Fruit fly (Drosophila melanogaster) whole organism, prepupa: ENCODE data around the gene HisRS.

Experiments used
- CG10631 ChIP-seq: fragments of 200-800 bp; sonication (Bioruptor generic); optimal IDR thresholded peaks from 2 replicates; lab custom pipeline; 2016; ENCODE audit warnings: missing biosample characterization, missing genetic modification characterization
- CG10669 ChIP-seq: fragments of 200-800 bp; sonication (Bioruptor generic); optimal IDR thresholded peaks from 3 replicates; lab custom pipeline; 2018; ENCODE audit warnings: missing biosample characterization, mild to moderate bottlenecking, missing genetic modification characterization, moderate library complexity
- CG11294 ChIP-seq: fragments of 200-800 bp; sonication (Bioruptor generic); IDR thresholded peaks from 2 replicates; pipeline ENCODE4 v1.3.6; 2022; ENCODE audit warnings: missing biosample characterization, missing genetic modification characterization
- CG11762 ChIP-seq: fragments of 200-800 bp; sonication (Bioruptor generic); optimal IDR thresholded peaks from 3 replicates; lab custom pipeline; 2016; ENCODE audit warnings: missing biosample characterization, missing genetic modification characterization; ENCODE audit not compliant: insufficient read depth
- CG11902 ChIP-seq: fragments of 200-800 bp; sonication (Bioruptor generic); optimal IDR thresholded peaks from 3 replicates; lab custom pipeline; 2016; ENCODE audit warnings: missing biosample characterization, missing genetic modification characterization
- CG15336 ChIP-seq: fragments of 200-800 bp; sonication (Bioruptor generic); IDR thresholded peaks from 2 replicates; pipeline ENCODE4 v1.3.6; 2022; ENCODE audit warnings: missing biosample characterization, missing genetic modification characterization
- CG16779 ChIP-seq: fragments of 200-800 bp; sonication (Bioruptor generic); optimal IDR thresholded peaks from 3 replicates; lab custom pipeline; 2017; ENCODE audit warnings: missing biosample characterization, mild to moderate bottlenecking, missing genetic modification characterization
- CG3032 ChIP-seq: fragments of 200-800 bp; optimal IDR thresholded peaks from 2 replicates; lab custom pipeline; 2019; ENCODE audit warnings: missing biosample characterization, mild to moderate bottlenecking, missing genetic modification characterization, moderate library complexity
- CG31627 ChIP-seq: fragments of 200-800 bp; sonication (Bioruptor generic); optimal IDR thresholded peaks from 3 replicates; lab custom pipeline; 2016; ENCODE audit warnings: missing biosample characterization, missing genetic modification characterization
- CG32006 ChIP-seq: fragments of 200-800 bp; sonication (Bioruptor generic); optimal IDR thresholded peaks from 3 replicates; lab custom pipeline; 2017; ENCODE audit warnings: missing biosample characterization, mild to moderate bottlenecking, missing genetic modification characterization
- CG34406 ChIP-seq: fragments of 200-800 bp; sonication (Bioruptor generic); optimal IDR thresholded peaks from 3 replicates; lab custom pipeline; 2016; ENCODE audit warnings: missing biosample characterization, missing genetic modification characterization
- CG3919 ChIP-seq: fragments of 200-800 bp; sonication (Bioruptor generic); optimal IDR thresholded peaks from 3 replicates; lab custom pipeline; 2016; ENCODE audit warnings: missing biosample characterization, missing genetic modification characterization
- CG6808 ChIP-seq: fragments of 200-800 bp; sonication (Bioruptor generic); optimal IDR thresholded peaks from 3 replicates; lab custom pipeline; 2017; ENCODE audit warnings: missing biosample characterization, missing genetic modification characterization, mild to moderate bottlenecking, moderate library complexity, missing genetic modification reagents
- CG6854 ChIP-seq: fragments of 200-800 bp; sonication (Bioruptor generic); optimal IDR thresholded peaks from 2 replicates; lab custom pipeline; 2017; ENCODE audit warnings: missing biosample characterization, mild to moderate bottlenecking, missing genetic modification characterization
- CG7368 ChIP-seq: fragments of 200-800 bp; sonication (Bioruptor generic); optimal IDR thresholded peaks from 3 replicates; lab custom pipeline; 2016; ENCODE audit warnings: missing biosample characterization, missing genetic modification characterization
- CG8119 ChIP-seq: fragments of 200-800 bp; sonication (Bioruptor generic); IDR thresholded peaks from 3 replicates; pipeline ENCODE4 v1.3.6; 2022; ENCODE audit warnings: missing biosample characterization, missing genetic modification characterization
- CG8319 ChIP-seq: fragments of 200-800 bp; sonication (Bioruptor generic); optimal IDR thresholded peaks from 3 replicates; lab custom pipeline; 2016; ENCODE audit warnings: missing biosample characterization, missing genetic modification characterization
- CG9139 ChIP-seq: fragments of 200-800 bp; sonication (Bioruptor generic); optimal IDR thresholded peaks from 3 replicates; lab custom pipeline; 2017; ENCODE audit warnings: missing biosample characterization, mild to moderate bottlenecking, missing genetic modification characterization
- Eip75B ChIP-seq: fragments of 200-800 bp; sonication (Bioruptor generic); optimal IDR thresholded peaks from 3 replicates; lab custom pipeline; 2016; ENCODE audit warnings: missing biosample characterization, missing genetic modification characterization
- Eip78C ChIP-seq: fragments of 200-800 bp; sonication (Bioruptor generic); peaks from one replicate; lab custom pipeline; 2016; ENCODE audit warnings: missing biosample characterization, missing genetic modification characterization
- Ets21C ChIP-seq: fragments of 200-800 bp; sonication (Bioruptor generic); optimal IDR thresholded peaks from 3 replicates; lab custom pipeline; 2016; ENCODE audit warnings: missing biosample characterization, missing genetic modification characterization
- Ets96B ChIP-seq: fragments of 200-800 bp; optimal IDR thresholded peaks from 2 replicates; lab custom pipeline; 2019; ENCODE audit warnings: missing biosample characterization, mild to moderate bottlenecking, missing genetic modification characterization, moderate library complexity
- Gug ChIP-seq: fragments of 200-800 bp; sonication (Bioruptor generic); IDR thresholded peaks from 2 replicates; pipeline ENCODE4 v1.3.6; 2022; ENCODE audit warnings: missing biosample characterization, missing genetic modification characterization
- Hr38 ChIP-seq: sonication (Bioruptor generic); optimal IDR thresholded peaks from 2 replicates; lab custom pipeline; 2016; ENCODE audit warnings: missing biosample characterization, missing genetic modification characterization
- Hr39 ChIP-seq: fragments of 200-800 bp; sonication (Bioruptor generic); optimal IDR thresholded peaks from 2 replicates; lab custom pipeline; 2016; ENCODE audit warnings: missing biosample characterization, missing genetic modification characterization
- Hr4 ChIP-seq: fragments of 200-800 bp; sonication (Bioruptor generic); optimal IDR thresholded peaks from 3 replicates; lab custom pipeline; 2016; ENCODE audit warnings: missing biosample characterization, missing genetic modification characterization
- Met ChIP-seq: fragments of 200-800 bp; sonication (Bioruptor generic); optimal IDR thresholded peaks from 3 replicates; lab custom pipeline; 2016; ENCODE audit warnings: missing biosample characterization, missing genetic modification characterization
- OdsH ChIP-seq: fragments of 200-800 bp; sonication (Bioruptor generic); optimal IDR thresholded peaks from 3 replicates; lab custom pipeline; 2016; ENCODE audit warnings: missing biosample characterization, missing genetic modification characterization
- Smox ChIP-seq: fragments of 200-800 bp; sonication (Bioruptor generic); optimal IDR thresholded peaks from 3 replicates; lab custom pipeline; 2016; ENCODE audit warnings: missing biosample characterization, missing genetic modification characterization
- Sox102F ChIP-seq: fragments of 200-800 bp; sonication (Bioruptor generic); optimal IDR thresholded peaks from 2 replicates; lab custom pipeline; 2016; ENCODE audit warnings: missing biosample characterization, mild to moderate bottlenecking, missing genetic modification characterization
- Sox14 ChIP-seq: fragments of 200-800 bp; sonication (Bioruptor generic); optimal IDR thresholded peaks from 3 replicates; lab custom pipeline; 2016; ENCODE audit warnings: missing biosample characterization, missing genetic modification characterization
- Sox15 ChIP-seq: fragments of 200-800 bp; sonication (Bioruptor generic); optimal IDR thresholded peaks from 3 replicates; lab custom pipeline; 2016; ENCODE audit warnings: missing biosample characterization, missing genetic modification characterization
- achi ChIP-seq: fragments of 200-800 bp; sonication (Bioruptor generic); optimal IDR thresholded peaks from 3 replicates; lab custom pipeline; 2016; ENCODE audit warnings: missing biosample characterization, missing genetic modification characterization
- acj6 ChIP-seq: fragments of 200-800 bp; sonication (Bioruptor generic); optimal IDR thresholded peaks from 3 replicates; lab custom pipeline; 2016; ENCODE audit warnings: missing biosample characterization, missing genetic modification characterization
- dsx ChIP-seq: fragments of 200-800 bp; optimal IDR thresholded peaks from 3 replicates; lab custom pipeline; 2019; ENCODE audit warnings: missing biosample characterization, mild to moderate bottlenecking, missing genetic modification characterization, moderate library complexity; ENCODE audit not compliant: poor library complexity, severe bottlenecking
- esn ChIP-seq: fragments of 200-800 bp; sonication (Bioruptor generic); optimal IDR thresholded peaks from 2 replicates; lab custom pipeline; 2016; ENCODE audit warnings: missing biosample characterization, mild to moderate bottlenecking, missing genetic modification characterization, moderate library complexity
- fd59A ChIP-seq: fragments of 200-800 bp; sonication (Bioruptor generic); optimal IDR thresholded peaks from 2 replicates; lab custom pipeline; 2017; ENCODE audit warnings: missing biosample characterization, mild to moderate bottlenecking, missing genetic modification characterization, missing genetic modification reagents
- fd85E ChIP-seq: fragments of 200-800 bp; sonication (Bioruptor generic); optimal IDR thresholded peaks from 3 replicates; lab custom pipeline; 2016; ENCODE audit warnings: missing biosample characterization, missing genetic modification characterization
- fkh ChIP-seq: fragments of 200-800 bp; sonication (Bioruptor generic); optimal IDR thresholded peaks from 3 replicates; lab custom pipeline; 2017; ENCODE audit warnings: missing biosample characterization, mild to moderate bottlenecking, missing genetic modification characterization, moderate library complexity
- pdm3 ChIP-seq: fragments of 200-800 bp; sonication (Bioruptor generic); optimal IDR thresholded peaks from 3 replicates; lab custom pipeline; 2016; ENCODE audit warnings: missing biosample characterization, missing genetic modification characterization
- salr ChIP-seq, 2 experiments: fragments of 200-800 bp; sonication (Bioruptor generic); optimal IDR thresholded peaks; 3 replicates each; lab custom pipeline; 2016 to 2018; ENCODE audit warnings: missing biosample characterization in 2 of 2, missing genetic modification characterization in 2 of 2, mild to moderate bottlenecking in 1 of 2
- spab ChIP-seq: fragments of 200-800 bp; sonication (Bioruptor generic); optimal IDR thresholded peaks from 2 replicates; lab custom pipeline; 2017; ENCODE audit warnings: missing biosample characterization, mild to moderate bottlenecking, missing genetic modification characterization, missing genetic modification reagents
- ss ChIP-seq, 2 experiments: fragments of 200-800 bp; sonication (Bioruptor generic); optimal IDR thresholded peaks; 2 replicates in 1 of 2; 3 replicates in 1 of 2; lab custom pipeline; 2017 to 2018; ENCODE audit warnings: mild to moderate bottlenecking in 2 of 2, missing biosample characterization in 2 of 2, missing genetic modification characterization in 2 of 2, moderate library complexity in 1 of 2
- svp ChIP-seq: fragments of 200-800 bp; sonication (Bioruptor generic); peaks from one replicate; lab custom pipeline; 2016; ENCODE audit warnings: missing biosample characterization, missing genetic modification characterization
- topi ChIP-seq: fragments of 200-800 bp; sonication (Bioruptor generic); optimal IDR thresholded peaks from 3 replicates; lab custom pipeline; 2016; ENCODE audit warnings: missing biosample characterization, missing genetic modification characterization

HisRS gene

dm6 chrX:18544732-18545131 is 29.5 kb downstream of the HisRS start (continued):
- TF ChIP-seq CG16779 (tag; lab: Kevin White, UChicago), result peak; percentile 45
- TF ChIP-seq Ets96B (tag; lab: Kevin White, UChicago), result peak; percentile 61
- peak; percentile 73 for TF ChIP-seq spab (GFP tag; lab: Kevin White, UChicago)
- no peak for TF ChIP-seq CG32006 (GFP tag; lab: Kevin White, UChicago)
- no peak for TF ChIP-seq Sox102F (GFP tag; lab: Kevin White, UChicago)
- peak; percentile 47 for TF ChIP-seq dsx (GFP tag; lab: Kevin White, UChicago)
- no peak for TF ChIP-seq Gug (GFP tag; lab: Robert Waterston, UW)
- peak; percentile 5 for TF ChIP-seq CG3919 (GFP tag; lab: Kevin White, UChicago)
- TF ChIP-seq Hr4, result no peak
- TF ChIP-seq Eip75B (GFP tag; lab: Kevin White, UChicago), result peak; percentile 27
- TF ChIP-seq Sox14, result no peak
- peak; percentile 36; the same call in 1 of the 3 replicates for TF ChIP-seq CG8119
- TF ChIP-seq Ets21C, result no peak
- no peak for TF ChIP-seq fd85E (GFP tag; lab: Kevin White, UChicago)
- TF ChIP-seq ss (GFP tag; optimal IDR thresholded peaks at IDR 0.05; lab: Kevin White, UChicago), result peak; percentile 79 to 85
- no peak for TF ChIP-seq esn (GFP tag; lab: Kevin White, UChicago)
- TF ChIP-seq Smox, result no peak

- TF ChIP-seq dsx (GFP tag; lab: Kevin White, UChicago), result no peak
- no peak for TF ChIP-seq CG8319 (GFP tag; lab: Kevin White, UChicago)
- TF ChIP-seq pdm3 (GFP tag; lab: Kevin White, UChicago), result no peak
- no peak for TF ChIP-seq Sox15 (GFP tag; lab: Kevin White, UChicago)
- no peak for TF ChIP-seq fd85E (GFP tag; lab: Kevin White, UChicago)
- no peak for TF ChIP-seq Hr39 (GFP tag; lab: Kevin White, UChicago)
- TF ChIP-seq Eip75B (GFP tag; lab: Kevin White, UChicago), result no peak
- TF ChIP-seq svp, result no peak
- TF ChIP-seq Gug (GFP tag; lab: Robert Waterston, UW), result no peak
- no peak for TF ChIP-seq CG8119
- no peak for TF ChIP-seq CG11902 (GFP tag; lab: Kevin White, UChicago)
- TF ChIP-seq, all 60 proteins: peak for 0
Measured at dm6 chrX:18545157-18545556, 29.9 kb downstream of the HisRS start.

- no peak for TF ChIP-seq Hr38
- TF ChIP-seq Ets21C, result peak; percentile 12
- TF ChIP-seq CG3032 (tag; lab: Kevin White, UChicago), result peak; percentile 26
- TF ChIP-seq Eip78C (GFP tag; lab: Kevin White, UChicago), result peak; percentile 81
- TF ChIP-seq CG11902 (GFP tag; lab: Kevin White, UChicago), result no peak
- TF ChIP-seq CG11294 (GFP tag; lab: Robert Waterston, UW), result peak; percentile 89
- peak; percentile 30 for TF ChIP-seq CG10669 (GFP tag; lab: Kevin White, UChicago)
- TF ChIP-seq CG9139, result no peak
- peak; percentile 56 for TF ChIP-seq esn (GFP tag; lab: Kevin White, UChicago)
- TF ChIP-seq CG6808 (GFP tag; lab: Kevin White, UChicago), result peak; percentile 8
- peak; percentile 54 for TF ChIP-seq achi (GFP tag; lab: Kevin White, UChicago)
- no peak for TF ChIP-seq dsx (GFP tag; lab: Kevin White, UChicago)
- peak; percentile 86 for TF ChIP-seq CG32006 (GFP tag; lab: Kevin White, UChicago)
- no peak for TF ChIP-seq CG16779 (tag; lab: Kevin White, UChicago)
- TF ChIP-seq CG34406 (GFP tag; lab: Kevin White, UChicago), result peak; percentile 20
- TF ChIP-seq Sox14, result peak; percentile 51
- TF ChIP-seq CG7368 (GFP tag; lab: Kevin White, UChicago), result no peak
- peak; percentile 58 for TF ChIP-seq CG31627
- TF ChIP-seq CG15336 (GFP tag; lab: Robert Waterston, UW), result peak; percentile 91
- TF ChIP-seq ss (GFP tag; optimal IDR thresholded peaks at IDR 0.05; lab: Kevin White, UChicago), result no peak
- TF ChIP-seq Met (GFP tag; lab: Kevin White, UChicago), result peak; percentile 42
- TF ChIP-seq fd59A (GFP tag; lab: Kevin White, UChicago), result no peak
- TF ChIP-seq CG11762 (GFP tag; lab: Kevin White, UChicago), result peak; percentile 19
- peak; percentile 38 for TF ChIP-seq topi (GFP tag; lab: Kevin White, UChicago)
- TF ChIP-seq OdsH (GFP tag; lab: Kevin White, UChicago), result peak; percentile 67
- TF ChIP-seq spab (GFP tag; lab: Kevin White, UChicago), result no peak
- TF ChIP-seq CG6854, result no peak
- no peak for TF ChIP-seq fd85E (GFP tag; lab: Kevin White, UChicago)
- TF ChIP-seq CG8119, result peak; percentile 85
- peak; percentile 51 for TF ChIP-seq acj6 (GFP tag; lab: Kevin White, UChicago)
- peak; percentile 77 for TF ChIP-seq pdm3 (GFP tag; lab: Kevin White, UChicago)
- peak; percentile 38 for TF ChIP-seq CG10631 (GFP tag; lab: Kevin White, UChicago)
- peak; percentile 8 to 25 for TF ChIP-seq salr (GFP tag; optimal IDR thresholded peaks at IDR 0.05; lab: Kevin White, UChicago)
- TF ChIP-seq Hr39 (GFP tag; lab: Kevin White, UChicago), result peak; percentile 61
- peak; percentile 29 for TF ChIP-seq fkh (GFP tag; lab: Kevin White, UChicago)
Measured at dm6 chrX:18546785-18547184, 31.6 kb downstream of the HisRS start.
